Worm (Caenorhabditis elegans): ENCODE data around the gene pbs-1.

ce11 chrIV:1711029-1711489, 1.5 kb upstream of the pbs-1 start, which contains the start of gene rpi-2:
- TF ChIP-seq nhr-28 (tag; optimal IDR thresholded peaks at IDR 0.05) (no peak), jun-1 (tag; optimal IDR thresholded peaks at IDR 0.05) (no peak), nhr-11 (tag; optimal IDR thresholded peaks at IDR 0.05) (no peak), ama-1 (optimal IDR thresholded peaks at IDR 0.05) (peak; percentile 84), aly-2 (tag; optimal IDR thresholded peaks at IDR 0.05) (peak; percentile 70), unc-62 (GFP tag; optimal IDR thresholded peaks at IDR 0.05) (no peak), skn-1 (tag; optimal IDR thresholded peaks at IDR 0.05) (no peak), nhr-237 (tag; optimal IDR thresholded peaks at IDR 0.05) (no peak), pqm-1 (tag; optimal IDR thresholded peaks at IDR 0.05) (no peak), ceh-16 (tag; optimal IDR thresholded peaks at IDR 0.05) (no peak), ceh-28 (tag; optimal IDR thresholded peaks at IDR 0.05) (peak; percentile 28), ceh-82 (tag; optimal IDR thresholded peaks at IDR 0.05) (no peak), pha-4 (tag; optimal IDR thresholded peaks at IDR 0.05) (no peak), eor-1 (tag; optimal IDR thresholded peaks at IDR 0.05) (no peak)

All from whole organism, L3 larva.